Fruit fly (Drosophila melanogaster) whole organism, embryonic: ENCODE results near the gene Decay.

Source experiments
- Aef1 ChIP-seq: fragments of 200-800 bp; sonication (Bioruptor generic); IDR thresholded peaks from 3 replicates; pipeline ENCODE4 v1.3.6; 2022; ENCODE audit warnings: missing biosample characterization, missing genetic modification characterization
- BtbVII ChIP-seq: fragments of 200-800 bp; sonication (Bioruptor generic); optimal IDR thresholded peaks from 3 replicates; lab custom pipeline; 2017; ENCODE audit warnings: missing biosample characterization, mild to moderate bottlenecking, missing genetic modification characterization
- CG1024 ChIP-seq: fragments of 200-800 bp; sonication (Bioruptor generic); IDR thresholded peaks from 2 replicates; pipeline ENCODE4 v1.3.6; 2022; ENCODE audit warnings: missing biosample characterization, missing genetic modification characterization
- CG10267 ChIP-seq: fragments of 200-800 bp; sonication (Bioruptor generic); optimal IDR thresholded peaks from 2 replicates; lab custom pipeline; 2018; ENCODE audit warnings: missing biosample characterization, mild to moderate bottlenecking, missing genetic modification characterization, moderate library complexity
- CG10565 ChIP-seq: fragments of 200-800 bp; sonication (Bioruptor generic); optimal IDR thresholded peaks from 3 replicates; lab custom pipeline; 2016; ENCODE audit warnings: missing biosample characterization, mild to moderate bottlenecking, missing genetic modification characterization
- CG11085 ChIP-seq: fragments of 200-800 bp; sonication (Bioruptor generic); IDR thresholded peaks from 2 replicates; pipeline ENCODE4 v1.3.6; 2022; ENCODE audit warnings: missing biosample characterization, missing genetic modification characterization
- CG11093 ChIP-seq: fragments of 200-800 bp; sonication (Bioruptor generic); IDR thresholded peaks from 3 replicates; pipeline ENCODE4 v1.3.6; 2022; ENCODE audit warnings: missing biosample characterization, missing genetic modification characterization
- CG11504 ChIP-seq: fragments of 200-800 bp; sonication (Bioruptor generic); optimal IDR thresholded peaks from 3 replicates; lab custom pipeline; 2019; ENCODE audit warnings: missing biosample characterization, mild to moderate bottlenecking, missing genetic modification characterization, moderate library complexity
- CG12391 ChIP-seq: fragments of 200-800 bp; sonication (Bioruptor generic); optimal IDR thresholded peaks from 3 replicates; lab custom pipeline; 2018; ENCODE audit warnings: missing biosample characterization, mild to moderate bottlenecking, missing genetic modification characterization, moderate library complexity
- CG12942 ChIP-seq: fragments of 200-800 bp; sonication (Bioruptor generic); optimal IDR thresholded peaks from 3 replicates; lab custom pipeline; 2016; ENCODE audit warnings: missing biosample characterization, missing genetic modification characterization
- CG13287 ChIP-seq: fragments of 200-800 bp; sonication (Bioruptor generic); IDR thresholded peaks from 2 replicates; pipeline ENCODE4 v1.3.6; 2022; ENCODE audit warnings: missing biosample characterization, missing genetic modification characterization; ENCODE audit not compliant: partially characterized antibody
- CG13775 ChIP-seq: fragments of 200-800 bp; sonication (Bioruptor generic); optimal IDR thresholded peaks from 3 replicates; lab custom pipeline; 2017; ENCODE audit warnings: missing biosample characterization, mild to moderate bottlenecking, missing genetic modification characterization
- CG14710 ChIP-seq: fragments of 200-800 bp; sonication (Bioruptor generic); optimal IDR thresholded peaks from 3 replicates; lab custom pipeline; 2019; ENCODE audit warnings: missing biosample characterization, mild to moderate bottlenecking, missing genetic modification characterization, moderate library complexity
- CG15479 ChIP-seq: fragments of 200-800 bp; sonication (Bioruptor generic); optimal IDR thresholded peaks from 3 replicates; lab custom pipeline; 2019; ENCODE audit warnings: missing biosample characterization, mild to moderate bottlenecking, missing genetic modification characterization, moderate library complexity
- CG15696 ChIP-seq: fragments of 200-800 bp; sonication (Bioruptor generic); optimal IDR thresholded peaks from 2 replicates; lab custom pipeline; 2019; ENCODE audit warnings: missing biosample characterization, mild to moderate bottlenecking, missing genetic modification characterization, moderate library complexity
- CG17328 ChIP-seq: fragments of 200-800 bp; sonication (Bioruptor generic); IDR thresholded peaks from 2 replicates; pipeline ENCODE4 v1.3.6; 2022; ENCODE audit warnings: missing biosample characterization, missing genetic modification characterization
- CG17568 ChIP-seq: fragments of 200-800 bp; sonication (Bioruptor generic); optimal IDR thresholded peaks from 2 replicates; lab custom pipeline; 2018; ENCODE audit warnings: missing biosample characterization, mild to moderate bottlenecking, missing genetic modification characterization, moderate library complexity
- CG2116 ChIP-seq: fragments of 200-800 bp; sonication (Bioruptor generic); optimal IDR thresholded peaks from 3 replicates; lab custom pipeline; 2018; ENCODE audit warnings: missing biosample characterization, mild to moderate bottlenecking, missing genetic modification characterization
- CG30020 ChIP-seq: fragments of 200-800 bp; optimal IDR thresholded peaks from 2 replicates; lab custom pipeline; 2019; ENCODE audit warnings: missing biosample characterization, mild to moderate bottlenecking, missing genetic modification characterization, moderate library complexity
- CG3065 ChIP-seq: fragments of 200-800 bp; sonication (Bioruptor generic); optimal IDR thresholded peaks from 2 replicates; lab custom pipeline; 2016; ENCODE audit warnings: missing biosample characterization, missing genetic modification characterization
- CG4854 ChIP-seq: fragments of 200-800 bp; sonication (Bioruptor generic); optimal IDR thresholded peaks from 2 replicates; lab custom pipeline; 2016; ENCODE audit warnings: missing biosample characterization, missing genetic modification characterization, inconsistent platforms
- CG6791 ChIP-seq: fragments of 200-800 bp; sonication (Bioruptor generic); IDR thresholded peaks from 3 replicates; pipeline ENCODE4 v1.3.6; 2022; ENCODE audit warnings: missing biosample characterization, missing genetic modification characterization; ENCODE audit not compliant: partially characterized antibody
- CG7271 ChIP-seq: fragments of 200-800 bp; sonication (Bioruptor generic); optimal IDR thresholded peaks from 2 replicates; lab custom pipeline; 2018; ENCODE audit warnings: missing biosample characterization, mild to moderate bottlenecking, missing genetic modification characterization, moderate library complexity
- CG7928 ChIP-seq: fragments of 200-800 bp; sonication (Bioruptor generic); optimal IDR thresholded peaks from 2 replicates; lab custom pipeline; 2017; ENCODE audit warnings: missing biosample characterization, mild to moderate bottlenecking, missing genetic modification characterization
- CG8944 ChIP-seq: fragments of 200-800 bp; sonication (Bioruptor generic); optimal IDR thresholded peaks from 3 replicates; lab custom pipeline; 2016; ENCODE audit warnings: missing biosample characterization, missing genetic modification characterization
- CG9797 ChIP-seq: fragments of 200-800 bp; sonication (Bioruptor generic); optimal IDR thresholded peaks from 3 replicates; lab custom pipeline; 2018; ENCODE audit warnings: missing biosample characterization, mild to moderate bottlenecking, missing genetic modification characterization
- D19B ChIP-seq: fragments of 200-800 bp; sonication (Bioruptor generic); optimal IDR thresholded peaks from 2 replicates; lab custom pipeline; 2017; ENCODE audit warnings: missing biosample characterization, mild to moderate bottlenecking, missing genetic modification characterization
- Hand ChIP-seq: fragments of 200-800 bp; sonication (Bioruptor generic); optimal IDR thresholded peaks from 2 replicates; lab custom pipeline; 2017; ENCODE audit warnings: mild to moderate bottlenecking, missing biosample characterization, missing genetic modification reagents, missing genetic modification characterization
- HmgZ ChIP-seq: fragments of 200-800 bp; sonication (Bioruptor generic); optimal IDR thresholded peaks from 2 replicates; lab custom pipeline; 2018; ENCODE audit warnings: missing biosample characterization, mild to moderate bottlenecking, missing genetic modification characterization
- MBD-R2 ChIP-seq: fragments of 200-800 bp; sonication (Bioruptor generic); IDR thresholded peaks from 2 replicates; pipeline ENCODE4 v1.3.6; 2022; ENCODE audit warnings: missing biosample characterization, missing genetic modification characterization
- Med ChIP-seq: fragments of 200-800 bp; sonication (Bioruptor generic); peaks from one replicate; lab custom pipeline; 2016; ENCODE audit warnings: missing biosample characterization, missing genetic modification characterization, mild to moderate bottlenecking, inconsistent platforms, moderate library complexity
- Mes4 ChIP-seq: fragments of 200-800 bp; sonication (Bioruptor generic); optimal IDR thresholded peaks from 2 replicates; lab custom pipeline; 2016; ENCODE audit warnings: missing biosample characterization, missing genetic modification characterization
- Optix ChIP-seq: fragments of 200-800 bp; sonication (Bioruptor generic); IDR thresholded peaks from 3 replicates; pipeline ENCODE4 v1.3.6; 2022; ENCODE audit warnings: missing biosample characterization, missing genetic modification characterization
- YL-1 ChIP-seq: fragments of 200-800 bp; sonication (Bioruptor generic); optimal IDR thresholded peaks from 3 replicates; lab custom pipeline; 2017; ENCODE audit warnings: missing biosample characterization, mild to moderate bottlenecking, missing genetic modification characterization
- ase ChIP-seq: fragments of 200-800 bp; sonication (Bioruptor generic); IDR thresholded peaks from 3 replicates; pipeline ENCODE4 v1.3.6; 2022; ENCODE audit warnings: missing biosample characterization, missing genetic modification characterization
- ash1 ChIP-seq: fragments of 200-800 bp; sonication (Bioruptor generic); optimal IDR thresholded peaks from 2 replicates; lab custom pipeline; 2018; ENCODE audit warnings: missing biosample characterization, mild to moderate bottlenecking, missing genetic modification characterization
- ato ChIP-seq: fragments of 200-800 bp; sonication (Bioruptor generic); IDR thresholded peaks from 2 replicates; pipeline ENCODE4 v1.3.6; 2022; ENCODE audit warnings: missing biosample characterization, missing genetic modification characterization; ENCODE audit not compliant: partially characterized antibody
- br ChIP-seq: fragments of >200 bp; optimal IDR thresholded peaks from 2 replicates; lab custom pipeline; 2017
- ewg ChIP-seq: fragments of 200-800 bp; sonication (Bioruptor generic); optimal IDR thresholded peaks from 3 replicates; lab custom pipeline; 2017; ENCODE audit warnings: mild to moderate bottlenecking, missing biosample characterization, missing genetic modification reagents, missing genetic modification characterization
- gfzf ChIP-seq: fragments of 200-800 bp; sonication (Bioruptor generic); optimal IDR thresholded peaks from 2 replicates; lab custom pipeline; 2016; ENCODE audit warnings: missing biosample characterization, mild to moderate bottlenecking, missing genetic modification characterization, moderate library complexity
- ind ChIP-seq: fragments of 200-800 bp; sonication (Bioruptor generic); optimal IDR thresholded peaks from 3 replicates; lab custom pipeline; 2016; ENCODE audit warnings: missing biosample characterization, missing genetic modification characterization
- knrl ChIP-seq: fragments of 200-800 bp; sonication (Bioruptor generic); IDR thresholded peaks from 3 replicates; pipeline ENCODE4 v1.3.6; 2022; ENCODE audit warnings: missing biosample characterization, missing genetic modification characterization; ENCODE audit not compliant: partially characterized antibody
- mam ChIP-seq: fragments of 200-800 bp; sonication (Bioruptor generic); optimal IDR thresholded peaks from 3 replicates; lab custom pipeline; 2016; ENCODE audit warnings: missing biosample characterization, missing genetic modification characterization
- pzg ChIP-seq: fragments of 200-800 bp; sonication (Bioruptor generic); optimal IDR thresholded peaks from 3 replicates; lab custom pipeline; 2018; ENCODE audit warnings: missing biosample characterization, mild to moderate bottlenecking, missing genetic modification characterization, moderate library complexity
- sima ChIP-seq: fragments of 200-800 bp; sonication (Bioruptor generic); optimal IDR thresholded peaks from 2 replicates; lab custom pipeline; 2016; ENCODE audit warnings: missing biosample characterization, missing genetic modification characterization
- stc ChIP-seq: fragments of 200-800 bp; sonication (Bioruptor generic); IDR thresholded peaks from 2 replicates; pipeline ENCODE4 v1.3.6; 2022; ENCODE audit warnings: missing biosample characterization, missing genetic modification characterization
- stwl ChIP-seq: fragments of 200-800 bp; sonication (Bioruptor generic); optimal IDR thresholded peaks from 3 replicates; lab custom pipeline; 2018; ENCODE audit warnings: missing biosample characterization, mild to moderate bottlenecking, missing genetic modification characterization, moderate library complexity
- tio ChIP-seq: fragments of 200-800 bp; sonication (Bioruptor generic); optimal IDR thresholded peaks from 2 replicates; lab custom pipeline; 2017; ENCODE audit warnings: missing biosample characterization, missing genetic modification characterization, inconsistent platforms
- tna ChIP-seq: fragments of 200-800 bp; sonication (Bioruptor generic); IDR thresholded peaks from 2 replicates; pipeline ENCODE4 v1.3.6; 2022; ENCODE audit warnings: missing biosample characterization, missing genetic modification characterization; ENCODE audit not compliant: partially characterized antibody
- zfh2 ChIP-seq: fragments of 200-800 bp; sonication (Bioruptor generic); optimal IDR thresholded peaks from 2 replicates; lab custom pipeline; 2016; ENCODE audit warnings: missing biosample characterization, missing genetic modification characterization

Gene Decay

DNA sequence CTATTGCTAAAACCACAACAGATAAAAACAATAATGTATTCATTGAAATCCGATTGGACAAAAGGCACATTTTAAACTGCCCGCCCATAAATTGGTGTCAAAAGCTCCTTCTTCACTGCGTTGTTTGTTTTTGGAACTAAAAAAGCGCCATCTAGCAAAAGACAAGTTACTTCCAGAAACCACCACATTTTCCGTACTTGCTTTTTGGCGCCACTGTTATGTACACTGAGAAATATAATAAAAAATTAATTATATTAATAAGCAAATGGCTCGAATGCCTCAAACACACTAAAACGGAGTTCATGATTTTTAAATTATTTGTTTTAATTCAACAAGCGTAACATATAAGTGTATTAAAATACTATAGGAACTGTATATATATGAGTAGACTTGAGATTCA is 3.5 kb downstream of the Decay start (continued):
- peak; percentile 67 for TF ChIP-seq mam (GFP tag; lab: Kevin White, UChicago)
- TF ChIP-seq CG17328: peak; percentile 82
- peak; percentile 80 for TF ChIP-seq CG14710
- peak; percentile 58 for TF ChIP-seq CG2116 (GFP tag; lab: Kevin White, UChicago)
- peak; percentile 28 for TF ChIP-seq pzg (GFP tag; lab: Kevin White, UChicago)
- TF ChIP-seq CG8944 (GFP tag; lab: Kevin White, UChicago): peak; percentile 78
- TF ChIP-seq Hand: no peak
- peak; percentile 62 for TF ChIP-seq D19B (GFP tag; lab: Kevin White, UChicago)
- peak; percentile 84 for TF ChIP-seq CG10267 (tag; lab: Kevin White, UChicago)
- peak; percentile 77 for TF ChIP-seq HmgZ (tag; lab: Kevin White, UChicago)
- peak; percentile 86 for TF ChIP-seq CG11504
- peak; percentile 95 for TF ChIP-seq Med (GFP tag; lab: Kevin White, UChicago)
- TF ChIP-seq tio: peak; percentile 68
- no peak for TF ChIP-seq gfzf (GFP tag; lab: Kevin White, UChicago)
- no peak for TF ChIP-seq CG30020 (tag; lab: Kevin White, UChicago)
- no peak; the same call in 2 of the 3 replicates for TF ChIP-seq knrl
- peak; percentile 78 for TF ChIP-seq ind (GFP tag; lab: Kevin White, UChicago)
- TF ChIP-seq CG9797 (GFP tag; lab: Kevin White, UChicago): no peak
- TF ChIP-seq CG6791 (GFP tag; lab: Robert Waterston, UW): peak; percentile 38; the same call in 1 of the 3 replicates
- TF ChIP-seq stwl (tag; lab: Kevin White, UChicago): peak; percentile 69
- TF ChIP-seq CG4854 (GFP tag; lab: Kevin White, UChicago): peak; percentile 72
- no peak for TF ChIP-seq CG15479
- TF ChIP-seq CG15696: peak; percentile 86
- peak; percentile 75 for TF ChIP-seq CG13775 (GFP tag; lab: Kevin White, UChicago)
- peak; percentile 48 for TF ChIP-seq zfh2 (GFP tag; lab: Kevin White, UChicago)
- no peak for TF ChIP-seq CG13287 (GFP tag; lab: Robert Waterston, UW)
- TF ChIP-seq ase (GFP tag; lab: Robert Waterston, UW): peak; percentile 95
- peak; percentile 25; the same call in 1 of the 2 replicates for TF ChIP-seq MBD-R2
- TF ChIP-seq ato (GFP tag; lab: Robert Waterston, UW): peak; percentile 41; the same call in 1 of the 2 replicates
- TF ChIP-seq CG3065 (GFP tag; lab: Kevin White, UChicago): peak; percentile 52
- peak; percentile 90 for TF ChIP-seq CG12391 (tag; lab: Kevin White, UChicago)
- TF ChIP-seq CG7271: peak; percentile 37
- no peak for TF ChIP-seq br (lab: Kevin White, UChicago)
- TF ChIP-seq stc (GFP tag; lab: Robert Waterston, UW): peak; percentile 79
- TF ChIP-seq ash1: no peak
- peak; percentile 85 for TF ChIP-seq Aef1
- TF ChIP-seq CG17568 (GFP tag; lab: Kevin White, UChicago): peak; percentile 73
- no peak for TF ChIP-seq tna (GFP tag; lab: Robert Waterston, UW)
- peak; percentile 65 for TF ChIP-seq BtbVII
- TF ChIP-seq CG7928 (GFP tag; lab: Kevin White, UChicago): peak; percentile 37
- peak; percentile 76 for TF ChIP-seq ewg
- peak; percentile 82 for TF ChIP-seq CG1024 (GFP tag; lab: Robert Waterston, UW)
- peak; percentile 83 for TF ChIP-seq CG11085
- peak; percentile 53 for TF ChIP-seq CG10565
- TF ChIP-seq Mes4: peak; percentile 19
- TF ChIP-seq Optix: peak; percentile 70
- peak; percentile 81 for TF ChIP-seq CG12942
- peak; percentile 50 for TF ChIP-seq YL-1 (GFP tag; lab: Kevin White, UChicago)
- no peak for TF ChIP-seq sima (GFP tag; lab: Kevin White, UChicago)
- TF ChIP-seq CG11093: peak; percentile 68; the same call in 1 of the 3 replicates
